Worm (Caenorhabditis elegans): ENCODE results near the gene F26G1.5.

- TF ChIP-seq ama-1 (optimal IDR thresholded peaks at IDR 0.05) = no peak
- no peak for TF ChIP-seq hmbx-1 (tag; optimal IDR thresholded peaks at IDR 0.05)
- no peak for TF ChIP-seq ets-7 (tag; optimal IDR thresholded peaks at IDR 0.05)
- no peak for TF ChIP-seq ceh-13 (GFP tag; optimal IDR thresholded peaks at IDR 0.05)
- TF ChIP-seq flt-1 (GFP tag; IDR thresholded peaks at IDR 0.05) = no peak
- no peak for TF ChIP-seq hnd-1 (tag; optimal IDR thresholded peaks at IDR 0.05)
- no peak for TF ChIP-seq hmg-4 (GFP tag; optimal IDR thresholded peaks at IDR 0.05)
Observed at ce11 chrII:4818780-4819179, 47.6 kb upstream of the F26G1.5 start.

Data from whole organism, early embryonic.